Fruit fly (Drosophila melanogaster) whole organism, embryonic: ENCODE data around the gene CG6254.

Experiments used
- CG11695 ChIP-seq: fragments of 200-800 bp; sonication (Bioruptor generic); IDR thresholded peaks from 3 replicates; pipeline ENCODE4 v1.3.6; 2022; ENCODE audit warnings: missing biosample characterization, missing genetic modification characterization
- CG13775 ChIP-seq: fragments of 200-800 bp; sonication (Bioruptor generic); optimal IDR thresholded peaks from 3 replicates; lab custom pipeline; 2017; ENCODE audit warnings: missing biosample characterization, mild to moderate bottlenecking, missing genetic modification characterization
- CG14860 ChIP-seq: fragments of 200-800 bp; sonication (Bioruptor generic); IDR thresholded peaks from 3 replicates; pipeline ENCODE4 v1.3.6; 2022; ENCODE audit warnings: missing biosample characterization, missing genetic modification characterization; ENCODE audit not compliant: partially characterized antibody
- CG15011 ChIP-seq: fragments of 200-800 bp; sonication (Bioruptor generic); optimal IDR thresholded peaks from 3 replicates; lab custom pipeline; 2018; ENCODE audit warnings: missing biosample characterization, mild to moderate bottlenecking, missing genetic modification characterization
- CG15479 ChIP-seq: fragments of 200-800 bp; sonication (Bioruptor generic); optimal IDR thresholded peaks from 3 replicates; lab custom pipeline; 2019; ENCODE audit warnings: missing biosample characterization, mild to moderate bottlenecking, missing genetic modification characterization, moderate library complexity
- CG15601 ChIP-seq: fragments of 200-800 bp; sonication (Bioruptor generic); optimal IDR thresholded peaks from 3 replicates; lab custom pipeline; 2019; ENCODE audit warnings: missing biosample characterization, mild to moderate bottlenecking, missing genetic modification characterization, moderate library complexity
- CG17328 ChIP-seq: fragments of 200-800 bp; sonication (Bioruptor generic); IDR thresholded peaks from 2 replicates; pipeline ENCODE4 v1.3.6; 2022; ENCODE audit warnings: missing biosample characterization, missing genetic modification characterization
- CG17359 ChIP-seq: fragments of 200-800 bp; sonication (Bioruptor generic); optimal IDR thresholded peaks from 3 replicates; lab custom pipeline; 2018; ENCODE audit warnings: missing biosample characterization, mild to moderate bottlenecking, missing genetic modification characterization, moderate library complexity
- CG18011 ChIP-seq: fragments of 200-800 bp; sonication (Bioruptor generic); optimal IDR thresholded peaks from 2 replicates; lab custom pipeline; 2017; ENCODE audit warnings: missing biosample characterization, missing genetic modification characterization, mild to moderate bottlenecking, moderate library complexity, missing genotype
- CG2202 ChIP-seq: fragments of 200-800 bp; sonication (Bioruptor generic); optimal IDR thresholded peaks from 2 replicates; lab custom pipeline; 2018; ENCODE audit warnings: missing biosample characterization, mild to moderate bottlenecking, missing genetic modification characterization
- CG2712 ChIP-seq: fragments of 200-800 bp; optimal IDR thresholded peaks from 3 replicates; lab custom pipeline; 2019; ENCODE audit warnings: missing biosample characterization, mild to moderate bottlenecking, missing genetic modification characterization, moderate library complexity
- CG2875 ChIP-seq: fragments of 200-800 bp; sonication (Bioruptor generic); optimal IDR thresholded peaks from 2 replicates; lab custom pipeline; 2017; ENCODE audit warnings: missing biosample characterization, mild to moderate bottlenecking, missing genetic modification characterization, missing genetic modification reagents
- CG30431 ChIP-seq: fragments of 200-800 bp; sonication (Bioruptor generic); optimal IDR thresholded peaks from 2 replicates; lab custom pipeline; 2017; ENCODE audit warnings: missing biosample characterization, missing genetic modification characterization
- CG3065 ChIP-seq: fragments of 200-800 bp; sonication (Bioruptor generic); optimal IDR thresholded peaks from 2 replicates; lab custom pipeline; 2016; ENCODE audit warnings: missing biosample characterization, missing genetic modification characterization
- CG33213 ChIP-seq: fragments of 200-800 bp; sonication (Bioruptor generic); optimal IDR thresholded peaks from 3 replicates; lab custom pipeline; 2016; ENCODE audit warnings: missing biosample characterization, missing genetic modification characterization
- CG3838 ChIP-seq: fragments of 200-800 bp; sonication (Bioruptor generic); optimal IDR thresholded peaks from 3 replicates; lab custom pipeline; 2016; ENCODE audit warnings: missing biosample characterization, missing genetic modification characterization
- CG4707 ChIP-seq: fragments of 200-800 bp; sonication (Bioruptor generic); optimal IDR thresholded peaks from 2 replicates; lab custom pipeline; 2018; ENCODE audit warnings: missing biosample characterization, mild to moderate bottlenecking, missing genetic modification characterization, moderate library complexity
- CG7963 ChIP-seq: fragments of 200-800 bp; sonication (Bioruptor generic); IDR thresholded peaks from 3 replicates; pipeline ENCODE4 v1.3.6; 2022; ENCODE audit warnings: missing biosample characterization, missing genetic modification characterization; ENCODE audit not compliant: partially characterized antibody
- CG8281 ChIP-seq: fragments of 200-800 bp; sonication (Bioruptor generic); optimal IDR thresholded peaks from 2 replicates; lab custom pipeline; 2018; ENCODE audit warnings: missing biosample characterization, mild to moderate bottlenecking, missing genetic modification characterization, moderate library complexity
- CG8924 ChIP-seq: fragments of 200-800 bp; optimal IDR thresholded peaks from 3 replicates; lab custom pipeline; 2019; ENCODE audit warnings: missing biosample characterization, mild to moderate bottlenecking, missing genetic modification characterization, moderate library complexity
- CG9797 ChIP-seq: fragments of 200-800 bp; sonication (Bioruptor generic); optimal IDR thresholded peaks from 3 replicates; lab custom pipeline; 2018; ENCODE audit warnings: missing biosample characterization, mild to moderate bottlenecking, missing genetic modification characterization
- CG9817 ChIP-seq: fragments of 200-800 bp; sonication (Bioruptor generic); optimal IDR thresholded peaks from 2 replicates; lab custom pipeline; 2018; ENCODE audit warnings: missing biosample characterization, mild to moderate bottlenecking, missing genetic modification characterization, moderate library complexity
- CkIIα-i1 ChIP-seq: fragments of 200-800 bp; sonication (Bioruptor generic); IDR thresholded peaks from 2 replicates; pipeline ENCODE4 v1.3.6; 2022; ENCODE audit warnings: missing biosample characterization, missing genetic modification characterization
- D ChIP-seq, 2 experiments: fragments of 200-800 bp in 1 of 2; fragments of >200 bp in 1 of 2; sonication (Bioruptor generic) in 1 of 2; optimal IDR thresholded peaks; 2 replicates in 1 of 2; 3 replicates in 1 of 2; lab custom pipeline; 2017; ENCODE audit warnings: mild to moderate bottlenecking in 1 of 2, missing biosample characterization in 1 of 2, missing genetic modification characterization in 1 of 2, missing genetic modification reagents in 1 of 2
- Dek ChIP-seq: fragments of 200-800 bp; sonication (Bioruptor generic); optimal IDR thresholded peaks from 3 replicates; lab custom pipeline; 2019; ENCODE audit warnings: missing biosample characterization, mild to moderate bottlenecking, missing genetic modification characterization, moderate library complexity
- ERR ChIP-seq: fragments of 200-800 bp; sonication (Bioruptor generic); optimal IDR thresholded peaks from 2 replicates; lab custom pipeline; 2016; ENCODE audit warnings: missing biosample characterization, missing genetic modification characterization
- Gug ChIP-seq: fragments of 200-800 bp; sonication (Bioruptor generic); IDR thresholded peaks from 4 replicates; pipeline ENCODE4 v1.3.6; 2022; ENCODE audit warnings: missing biosample characterization, missing genetic modification characterization
- Hand ChIP-seq: fragments of 200-800 bp; sonication (Bioruptor generic); optimal IDR thresholded peaks from 2 replicates; lab custom pipeline; 2017; ENCODE audit warnings: mild to moderate bottlenecking, missing biosample characterization, missing genetic modification reagents, missing genetic modification characterization
- Lpt ChIP-seq: fragments of >200 bp; optimal IDR thresholded peaks from 2 replicates; lab custom pipeline; 2018; ENCODE audit warnings: missing biosample characterization, missing genetic modification characterization
- Mes4 ChIP-seq: fragments of 200-800 bp; sonication (Bioruptor generic); optimal IDR thresholded peaks from 2 replicates; lab custom pipeline; 2016; ENCODE audit warnings: missing biosample characterization, missing genetic modification characterization
- Myb ChIP-seq: fragments of 200-800 bp; sonication (Bioruptor generic); optimal IDR thresholded peaks from 2 replicates; lab custom pipeline; 2016; ENCODE audit warnings: missing biosample characterization, missing genetic modification characterization
- Pdp1 ChIP-seq, 2 experiments: fragments of 200-800 bp; sonication (Bioruptor generic); optimal IDR thresholded peaks; 3 replicates each; lab custom pipeline; 2016; ENCODE audit warnings: missing biosample characterization in 2 of 2, missing genetic modification characterization in 2 of 2, mild to moderate bottlenecking in 1 of 2, moderate library complexity in 1 of 2
- Tbp ChIP-seq: fragments of >200 bp; optimal IDR thresholded peaks from 2 replicates; lab custom pipeline; 2018; ENCODE audit warnings: missing biosample characterization, missing genetic modification characterization
- bab2 ChIP-seq: fragments of 200-800 bp; sonication (Bioruptor generic); optimal IDR thresholded peaks from 2 replicates; lab custom pipeline; 2016; ENCODE audit warnings: missing biosample characterization, missing genetic modification characterization
- cas ChIP-seq: fragments of 200-800 bp; sonication (Bioruptor generic); IDR thresholded peaks from 2 replicates; pipeline ENCODE4 v1.3.6; 2022; ENCODE audit warnings: missing biosample characterization, missing genetic modification characterization
- crc ChIP-seq: fragments of 200-800 bp; sonication (Bioruptor generic); optimal IDR thresholded peaks from 2 replicates; lab custom pipeline; 2016; ENCODE audit warnings: missing biosample characterization, missing genetic modification characterization
- dpn ChIP-seq, 2 experiments: fragments of 200-800 bp; sonication (Bioruptor generic); optimal IDR thresholded peaks; 3 replicates each; lab custom pipeline; 2016; ENCODE audit warnings: missing biosample characterization in 2 of 2, missing genetic modification characterization in 2 of 2
- dysf ChIP-seq: fragments of 200-800 bp; sonication (Bioruptor generic); IDR thresholded peaks from 3 replicates; pipeline ENCODE4 v1.3.6; 2022; ENCODE audit warnings: missing biosample characterization, missing genetic modification characterization
- fd64A ChIP-seq: fragments of 200-800 bp; sonication (Bioruptor generic); optimal IDR thresholded peaks from 3 replicates; lab custom pipeline; 2018; ENCODE audit warnings: missing biosample characterization, mild to moderate bottlenecking, missing genetic modification characterization
- gro ChIP-seq: fragments of 200-800 bp; sonication (Bioruptor generic); optimal IDR thresholded peaks from 2 replicates; lab custom pipeline; 2016; ENCODE audit warnings: missing biosample characterization, missing genetic modification characterization
- hkb ChIP-seq, 2 experiments: fragments of 200-800 bp in 1 of 2; fragments of >200 bp in 1 of 2; sonication (Bioruptor generic) in 1 of 2; IDR thresholded peaks in 1 of 2; optimal IDR thresholded peaks in 1 of 2; 2 replicates each; pipeline versions ENCODE4 v1.3.6 to Lab custom; 2017 to 2022; ENCODE audit warnings: missing biosample characterization in 1 of 2, missing genetic modification characterization in 1 of 2
- inv ChIP-seq: fragments of 200-800 bp; sonication (Bioruptor generic); IDR thresholded peaks from 2 replicates; pipeline ENCODE4 v1.3.6; 2022; ENCODE audit warnings: missing biosample characterization, missing genetic modification characterization; ENCODE audit not compliant: partially characterized antibody
- org-1 ChIP-seq: fragments of 200-800 bp; sonication (Bioruptor generic); optimal IDR thresholded peaks from 2 replicates; lab custom pipeline; 2017; ENCODE audit warnings: missing biosample characterization, missing genetic modification characterization
- pnt ChIP-seq: fragments of 200-800 bp; sonication (Bioruptor generic); optimal IDR thresholded peaks from 3 replicates; lab custom pipeline; 2016; ENCODE audit warnings: missing biosample characterization, missing genetic modification characterization
- salm ChIP-seq: fragments of 200-800 bp; sonication (Bioruptor generic); optimal IDR thresholded peaks from 2 replicates; lab custom pipeline; 2018; ENCODE audit warnings: missing biosample characterization, mild to moderate bottlenecking, missing genetic modification characterization
- sim ChIP-seq: fragments of 200-800 bp; sonication (Bioruptor generic); IDR thresholded peaks from 2 replicates; pipeline ENCODE4 v1.3.6; 2022; ENCODE audit warnings: missing biosample characterization, missing genetic modification characterization
- so ChIP-seq: fragments of 200-800 bp; sonication (Bioruptor generic); IDR thresholded peaks from 3 replicates; pipeline ENCODE4 v1.3.6; 2022; ENCODE audit warnings: missing biosample characterization, missing genetic modification characterization

CG6254 gene

DNA sequence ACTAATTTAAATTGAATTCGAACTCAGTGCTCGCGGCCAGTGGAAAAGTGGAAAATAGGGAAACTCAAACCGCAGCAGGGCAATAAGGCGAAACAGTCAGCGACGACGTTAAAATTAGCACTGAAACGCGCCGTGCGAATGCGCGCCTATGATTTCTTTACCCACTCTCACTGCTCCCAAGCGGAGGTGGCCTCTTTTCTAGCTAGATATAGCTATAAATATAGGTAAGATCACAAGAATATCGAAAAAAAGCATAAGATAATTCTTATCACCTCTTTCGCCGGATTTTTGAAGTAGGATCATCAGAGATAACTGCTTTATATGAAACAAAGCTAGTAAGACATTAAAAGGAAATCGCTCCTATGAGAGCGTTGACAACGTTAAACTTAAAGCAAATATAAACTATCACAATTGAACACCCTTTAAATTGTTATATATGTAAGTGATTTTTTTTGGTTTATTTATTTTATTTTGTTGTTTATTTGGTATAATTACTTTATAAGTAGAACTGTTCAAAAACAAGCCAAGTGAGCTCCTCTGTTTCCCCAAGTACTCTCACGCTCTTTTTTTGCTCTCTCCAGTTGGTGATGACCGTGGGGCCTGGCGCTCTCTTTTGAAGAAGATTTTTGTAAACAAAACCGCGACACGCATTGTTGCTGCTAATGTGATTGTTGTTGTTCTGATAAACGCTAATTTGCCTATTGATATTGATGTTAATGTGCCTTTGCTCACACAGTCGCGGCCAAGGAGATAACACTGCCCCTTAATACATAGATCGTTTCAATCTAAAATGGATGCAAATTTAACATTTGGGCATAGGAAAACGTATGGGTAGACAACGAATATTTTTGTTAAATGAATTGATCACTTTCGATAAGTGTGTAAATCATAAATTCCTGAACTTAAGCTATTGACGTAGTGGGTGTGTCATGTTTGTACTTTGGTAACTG lies 21.2 kb downstream of the CG6254 start, which contains the start of gene tws (continued):
- TF ChIP-seq Lpt (GFP tag; lab: Kevin White, UChicago) = no peak
- TF ChIP-seq sim = 0 out of 2 replicates have a peak, but pooled peaks have one; percentile 10
- peak; percentile 13 to 47 for TF ChIP-seq Pdp1 (GFP tag; optimal IDR thresholded peaks at IDR 0.05; lab: Kevin White, UChicago)
- peak; percentile 51 for TF ChIP-seq org-1 (GFP tag; lab: Kevin White, UChicago)
- TF ChIP-seq salm (tag; lab: Kevin White, UChicago) = no peak
- TF ChIP-seq CG2875 (GFP tag; lab: Kevin White, UChicago) = peak; percentile 18
- TF ChIP-seq Gug = peak; percentile 9; the same call in 1 of the 4 replicates
- TF ChIP-seq CG15601 (tag; lab: Kevin White, UChicago) = peak; percentile 10
- TF ChIP-seq dpn (GFP tag; optimal IDR thresholded peaks at IDR 0.05; lab: Kevin White, UChicago) = peak in 1 of 2 experiments; percentile 48
- TF ChIP-seq CG9817 (tag; lab: Kevin White, UChicago) = peak; percentile 37
- TF ChIP-seq CG8281 (tag; lab: Kevin White, UChicago) = peak; percentile 29
- peak; percentile 14 for TF ChIP-seq CG15011 (GFP tag; lab: Kevin White, UChicago)
- no peak for TF ChIP-seq D (optimal IDR thresholded peaks at IDR 0.05; lab: Kevin White, UChicago)
- TF ChIP-seq D (GFP tag; optimal IDR thresholded peaks at IDR 0.05; lab: Kevin White, UChicago) = peak; percentile 42
- TF ChIP-seq CG15479 (GFP tag; lab: Kevin White, UChicago) = no peak
- peak; percentile 56 for TF ChIP-seq Dek (tag; lab: Kevin White, UChicago)
- peak; percentile 6 for TF ChIP-seq CG4707
- no peak for TF ChIP-seq inv
- peak; percentile 47 for TF ChIP-seq CG8924
- peak; percentile 66 for TF ChIP-seq dysf (GFP tag; lab: Robert Waterston, UW)
- TF ChIP-seq Mes4 = peak; percentile 12
- TF ChIP-seq CG30431 = peak; percentile 9
- no peak for TF ChIP-seq CG2202 (tag; lab: Kevin White, UChicago)
- peak; percentile 37 for TF ChIP-seq CG13775 (GFP tag; lab: Kevin White, UChicago)
- peak; percentile 28; the same call in 1 of the 2 replicates for TF ChIP-seq cas (GFP tag; lab: Robert Waterston, UW)
- no peak for TF ChIP-seq CkIIα-i1 (GFP tag; lab: Robert Waterston, UW)
- TF ChIP-seq fd64A (GFP tag; lab: Kevin White, UChicago) = peak; percentile 54
- TF ChIP-seq crc = peak; percentile 6
- peak; percentile 46 for TF ChIP-seq Hand
- TF ChIP-seq bab2 (GFP tag; lab: Kevin White, UChicago) = peak; percentile 57
- peak; percentile 48 for TF ChIP-seq CG17359 (tag; lab: Kevin White, UChicago)
- TF ChIP-seq CG33213 (GFP tag; lab: Kevin White, UChicago) = peak; percentile 19
- no peak for TF ChIP-seq CG9797
- TF ChIP-seq so (GFP tag; lab: Robert Waterston, UW) = peak; percentile 86; the same call in 2 of the 3 replicates
- peak; percentile 19 for TF ChIP-seq Myb
- TF ChIP-seq CG18011 (GFP tag; lab: Kevin White, UChicago) = no peak
- peak; percentile 4 for TF ChIP-seq pnt
- TF ChIP-seq Tbp (GFP tag; lab: Kevin White, UChicago) = no peak
- peak; percentile 74 for TF ChIP-seq gro (GFP tag; lab: Kevin White, UChicago)
- peak; percentile 80 for TF ChIP-seq CG11695
- peak; percentile 26 for TF ChIP-seq CG2712 (tag; lab: Kevin White, UChicago)
- TF ChIP-seq hkb (optimal IDR thresholded peaks at IDR 0.05; lab: Kevin White, UChicago) = no peak
- peak; percentile 77 for TF ChIP-seq hkb (GFP tag; IDR thresholded peaks at IDR 0.05; lab: Robert Waterston, UW)
- peak; percentile 23; the same call in 1 of the 2 replicates for TF ChIP-seq CG17328
- TF ChIP-seq CG7963 (GFP tag; lab: Robert Waterston, UW) = no peak
- no peak for TF ChIP-seq CG14860 (GFP tag; lab: Robert Waterston, UW)
- no peak for TF ChIP-seq CG3065
- TF ChIP-seq ERR (GFP tag; lab: Kevin White, UChicago) = no peak
- TF ChIP-seq CG3838 = peak; percentile 66
